Worm (Caenorhabditis elegans): ENCODE measurements around the gene F57A8.6.
A peak's percentile ranks its signal among the peaks of the same experiment; 100 is the strongest.

Gene F57A8.6

DNA sequence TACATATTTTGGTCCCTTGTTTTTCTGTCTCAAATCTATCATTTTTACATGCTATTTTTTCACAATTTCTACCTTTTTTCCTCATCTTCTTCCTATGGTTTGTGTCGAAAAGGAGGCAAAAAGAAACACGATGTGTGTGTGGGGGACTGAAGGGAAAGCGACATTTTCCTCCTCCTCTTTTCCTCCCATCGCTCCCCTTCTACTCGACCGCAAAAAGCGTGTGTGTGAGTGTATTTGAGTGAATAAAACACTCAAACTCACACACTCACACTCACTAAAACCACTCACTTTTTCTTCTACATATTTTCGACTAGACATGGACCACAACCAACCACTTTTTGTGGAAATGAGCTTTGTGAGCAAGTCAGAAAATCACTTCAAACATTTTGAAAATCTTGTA lies 32.2 kb downstream of the F57A8.6 start:
- TF ChIP-seq zag-1 (tag; optimal IDR thresholded peaks at IDR 0.05), result no peak
- TF ChIP-seq tra-1 (GFP tag; IDR thresholded peaks at IDR 0.05), result peak; percentile 23; the same call in 1 of the 2 replicates
- TF ChIP-seq nhr-10 (tag; optimal IDR thresholded peaks at IDR 0.05), result no peak
- TF ChIP-seq mxl-3 (GFP tag; optimal IDR thresholded peaks at IDR 0.05), result peak; percentile 17
- TF ChIP-seq php-3 (GFP tag; IDR thresholded peaks at IDR 0.05), result no peak
- TF ChIP-seq fkh-10 (GFP tag; optimal IDR thresholded peaks at IDR 0.05), result peak; percentile 44
- TF ChIP-seq hif-1 (tag; optimal IDR thresholded peaks at IDR 0.05), result peak in 1 of 2 experiments; percentile 16
- peak; percentile 11 to 72 for TF ChIP-seq lsy-2 (tag; optimal IDR thresholded peaks at IDR 0.05)
- TF ChIP-seq dmd-6 (GFP tag; IDR thresholded peaks at IDR 0.05), result peak; percentile 54
- TF ChIP-seq dve-1 (tag; optimal IDR thresholded peaks at IDR 0.05; ENCODE audit: insufficient read depth), result peak; percentile 24
- no peak for TF ChIP-seq lin-13 (GFP tag; optimal IDR thresholded peaks at IDR 0.05)
- TF ChIP-seq mes-2 (tag; optimal IDR thresholded peaks at IDR 0.05; ENCODE audit: poor library complexity, severe bottlenecking), result peak; percentile 57
- TF ChIP-seq mdl-1 (tag; optimal IDR thresholded peaks at IDR 0.05), result no peak
- 0 out of 2 replicates have a peak, but pooled peaks have one; percentile 24 for TF ChIP-seq ctbp-1 (GFP tag; IDR thresholded peaks at IDR 0.05)
- peak; percentile 38 for TF ChIP-seq nhr-28 (tag; optimal IDR thresholded peaks at IDR 0.05)
- TF ChIP-seq mep-1 (tag; optimal IDR thresholded peaks at IDR 0.05), result peak; percentile 52
- TF ChIP-seq ceh-20 (GFP tag; IDR thresholded peaks at IDR 0.05), result peak; percentile 53; the same call in 1 of the 2 replicates
- peak; percentile 49; the same call in 1 of the 2 replicates for TF ChIP-seq hmg-1.1 (GFP tag; IDR thresholded peaks at IDR 0.05)
- TF ChIP-seq lim-7 (GFP tag; IDR thresholded peaks at IDR 0.05), result 0 out of 2 replicates have a peak, but pooled peaks have one; percentile 40
- TF ChIP-seq sdz-12 (GFP tag; optimal IDR thresholded peaks at IDR 0.05), result no peak
- peak; percentile 31 for TF ChIP-seq hlh-30 (tag; optimal IDR thresholded peaks at IDR 0.05; ENCODE audit: insufficient read depth)
- TF ChIP-seq arid-1 (GFP tag; conservative IDR thresholded peaks at IDR 0.05), result 0 out of 2 replicates have a peak, but pooled peaks have one; percentile 6
- peak; percentile 39 for TF ChIP-seq rbr-2 (tag; optimal IDR thresholded peaks at IDR 0.05)
- peak; percentile 54 for TF ChIP-seq hlh-11 (tag; optimal IDR thresholded peaks at IDR 0.05)
- 0 out of 2 replicates have a peak, but pooled peaks have one; percentile 20 for TF ChIP-seq egl-43 (GFP tag; IDR thresholded peaks at IDR 0.05)
- 0 out of 2 replicates have a peak, but pooled peaks have one; percentile 31 for TF ChIP-seq T26A8.4 (GFP tag; IDR thresholded peaks at IDR 0.05)

DNA sequence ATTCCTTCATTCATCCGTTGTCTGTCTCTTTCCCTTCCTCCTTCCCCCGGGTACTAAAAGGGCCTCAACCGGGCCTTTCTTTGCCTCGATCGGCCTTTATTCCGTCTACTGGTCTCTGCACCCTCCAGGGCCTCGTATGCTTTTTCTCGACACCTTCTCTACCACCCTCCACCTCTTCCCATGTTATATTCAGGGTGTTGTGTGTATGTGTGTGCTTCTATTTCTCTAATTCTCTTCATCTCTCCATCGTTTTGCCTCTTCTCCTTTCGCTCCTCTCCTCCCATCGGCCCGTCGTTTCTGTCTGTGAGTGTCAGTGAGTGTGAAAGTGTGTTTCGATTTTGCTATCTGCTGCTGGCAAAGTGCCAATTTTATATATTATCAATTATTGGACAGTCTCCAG lies 33.9 kb downstream of the F57A8.6 start:
- TF ChIP-seq D1046.2 (GFP tag; IDR thresholded peaks at IDR 0.05) (no peak), lin-38 (GFP tag; IDR thresholded peaks at IDR 0.05) (no peak; the same call in 1 of the 2 replicates), dve-1 (tag; optimal IDR thresholded peaks at IDR 0.05; ENCODE audit: insufficient read depth) (peak; percentile 91), ceh-82 (tag; optimal IDR thresholded peaks at IDR 0.05) (no peak), lsy-2 (tag; optimal IDR thresholded peaks at IDR 0.05) (peak; percentile 68 to 88), ZK546.5 (tag; optimal IDR thresholded peaks at IDR 0.05) (no peak), skn-1 (tag; optimal IDR thresholded peaks at IDR 0.05) (no peak), F37D6.2 (tag; optimal IDR thresholded peaks at IDR 0.05) (no peak), attf-4 (tag; optimal IDR thresholded peaks at IDR 0.05) (no peak), ama-1 (optimal IDR thresholded peaks at IDR 0.05) (no peak), ZK337.2 (GFP tag; IDR thresholded peaks at IDR 0.05) (no peak), spr-3 (GFP tag; optimal IDR thresholded peaks at IDR 0.05) (peak; percentile 39), unc-39 (tag; optimal IDR thresholded peaks at IDR 0.05) (no peak), snpc-4 (tag; optimal IDR thresholded peaks at IDR 0.05) (no peak), zag-1 (tag; optimal IDR thresholded peaks at IDR 0.05) (no peak), zfp-2 (tag; optimal IDR thresholded peaks at IDR 0.05) (no peak), nhr-48 (tag; optimal IDR thresholded peaks at IDR 0.05) (peak; percentile 59), lim-7 (GFP tag; IDR thresholded peaks at IDR 0.05) (no peak), Y5F2A.4 (GFP tag; optimal IDR thresholded peaks at IDR 0.05) (no peak), zip-2 (tag; optimal IDR thresholded peaks at IDR 0.05) (no peak), mdl-1 (tag; optimal IDR thresholded peaks at IDR 0.05) (peak; percentile 24 to 79), hif-1 (tag; optimal IDR thresholded peaks at IDR 0.05) (peak in 1 of 2 experiments; percentile 44), fkh-10 (GFP tag; optimal IDR thresholded peaks at IDR 0.05) (no peak), ceh-44 (GFP tag; IDR thresholded peaks at IDR 0.05) (no peak), T26A8.4 (GFP tag; IDR thresholded peaks at IDR 0.05) (peak; percentile 45; the same call in 1 of the 2 replicates), fos-1 (tag; optimal IDR thresholded peaks at IDR 0.05) (no peak), mxl-2 (GFP tag; conservative IDR thresholded peaks at IDR 0.05) (no peak), nhr-42 (GFP tag; IDR thresholded peaks at IDR 0.05) (no peak), nhr-111 (GFP tag; optimal IDR thresholded peaks at IDR 0.05) (no peak), dmd-6 (GFP tag; IDR thresholded peaks at IDR 0.05) (peak; percentile 88), zfp-3 (GFP tag; conservative IDR thresholded peaks at IDR 0.05) (no peak), set-16 (GFP tag; IDR thresholded peaks at IDR 0.05) (peak; percentile 46), hlh-30 (tag; optimal IDR thresholded peaks at IDR 0.05; ENCODE audit: insufficient read depth) (peak; percentile 80)

Data from whole organism, L4 larva.